Fruit fly (Drosophila melanogaster): ENCODE measurements around the gene Chmp1.

- TF ChIP-seq CG12768 (GFP tag; optimal IDR thresholded peaks at IDR 0.05) (no peak), cic (GFP tag; optimal IDR thresholded peaks at IDR 0.05) (no peak), Mnt (GFP tag; optimal IDR thresholded peaks at IDR 0.05) (no peak), Clk (GFP tag; optimal IDR thresholded peaks at IDR 0.05) (no peak), toe (GFP tag; optimal IDR thresholded peaks at IDR 0.05) (no peak), kay (GFP tag; ENCODE audit: borderline replicate concordance) (peak; percentile 16), ovo (GFP tag; optimal IDR thresholded peaks at IDR 0.05) (no peak), CG11617 (GFP tag; optimal IDR thresholded peaks at IDR 0.05) (no peak), pad (GFP tag; optimal IDR thresholded peaks at IDR 0.05) (no peak), CG14711 (tag; optimal IDR thresholded peaks at IDR 0.05) (no peak), CG5204 (GFP tag; optimal IDR thresholded peaks at IDR 0.05) (no peak)
Measured at dm6 chr3L:18634792-18635471, 48.9 kb downstream of the Chmp1 start.
